Worm (Caenorhabditis elegans) whole organism, L3 larva: ENCODE data around the gene Y39A1A.21.

Source experiments
- ama-1 ChIP-seq: fragments of 150-350 bp; optimal IDR thresholded peaks from 2 replicates; lab custom pipeline; 2018
- ceh-82 ChIP-seq: fragments of 150-350 bp; optimal IDR thresholded peaks from 2 replicates; lab custom pipeline; 2014; ENCODE audit warnings: missing biosample characterization, missing genetic modification characterization
- egl-27 ChIP-seq: sonication (generic microtip); optimal IDR thresholded peaks from 4 replicates; lab custom pipeline; 2017; ENCODE audit warnings: missing biosample characterization, missing genetic modification reagents, missing genetic modification characterization
- eor-1 ChIP-seq, 2 experiments: fragments of 150-350 bp; optimal IDR thresholded peaks; 2 replicates each; lab custom pipeline; 2014 to 2018; ENCODE audit warnings: missing biosample characterization in 2 of 2, missing genetic modification characterization in 2 of 2
- fkh-10 ChIP-seq: sonication (generic microtip); optimal IDR thresholded peaks from 2 replicates; lab custom pipeline; 2017; ENCODE audit warnings: missing biosample characterization, missing genetic modification reagents, missing genetic modification characterization
- lin-15B ChIP-seq: fragments of 150-350 bp; optimal IDR thresholded peaks from 2 replicates; lab custom pipeline; 2014; ENCODE audit warnings: missing biosample characterization, missing genetic modification characterization
- nfya-1 ChIP-seq: sonication (generic microtip); optimal IDR thresholded peaks from 2 replicates; lab custom pipeline; 2017; ENCODE audit warnings: missing genetic modification characterization, mild to moderate bottlenecking, missing compliant biosample characterization, antibody characterized with exemption, moderate library complexity; ENCODE audit not compliant: insufficient read depth
- nhr-237 ChIP-seq: fragments of 150-350 bp; optimal IDR thresholded peaks from 2 replicates; lab custom pipeline; 2014; ENCODE audit warnings: missing biosample characterization, missing genetic modification characterization
- nhr-43 ChIP-seq: sonication (generic microtip); optimal IDR thresholded peaks from 2 replicates; lab custom pipeline; 2016; ENCODE audit warnings: mild to moderate bottlenecking, missing genetic modification characterization, missing compliant biosample characterization; ENCODE audit not compliant: poor library complexity, severe bottlenecking
- nhr-76 ChIP-seq: fragments of 150-350 bp; sonication (generic microtip); optimal IDR thresholded peaks from 5 replicates; lab custom pipeline; 2014; ENCODE audit warnings: missing biosample characterization, missing genetic modification characterization
- nhr-77 ChIP-seq: fragments of 150-350 bp; optimal IDR thresholded peaks from 2 replicates; lab custom pipeline; 2014; ENCODE audit warnings: missing biosample characterization, missing genetic modification characterization
- sea-2 ChIP-seq: fragments of 150-350 bp; sonication (generic microtip); optimal IDR thresholded peaks from 4 replicates; lab custom pipeline; 2014; ENCODE audit warnings: missing biosample characterization, missing genetic modification reagents, missing genetic modification characterization
- snpc-4 ChIP-seq: fragments of 150-350 bp; optimal IDR thresholded peaks from 2 replicates; lab custom pipeline; 2014; ENCODE audit warnings: missing biosample characterization, missing genetic modification characterization
- ztf-11 ChIP-seq: fragments of 150-350 bp; optimal IDR thresholded peaks from 2 replicates; lab custom pipeline; 2014; ENCODE audit warnings: missing biosample characterization, missing genetic modification characterization

DNA sequence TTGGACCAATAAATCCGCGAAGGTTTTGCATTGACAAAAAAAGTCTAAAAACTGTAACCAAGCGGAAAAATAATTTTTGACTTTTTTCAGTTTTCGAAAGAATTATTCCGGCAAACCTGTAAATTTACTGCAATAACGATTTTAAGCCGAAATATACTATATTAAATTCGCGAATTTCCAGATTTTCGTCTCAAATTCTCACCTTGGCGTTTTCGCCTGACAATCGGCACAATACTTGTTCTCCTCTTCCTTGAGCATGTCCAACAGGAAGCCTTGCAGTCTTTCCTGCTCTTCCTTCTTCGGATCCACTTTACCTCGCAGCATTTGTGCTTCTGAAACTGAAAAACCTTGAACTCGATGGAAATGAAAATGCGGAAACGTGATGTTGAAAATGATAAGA is 32.6 kb upstream of the Y39A1A.21 start, which contains the start of gene smap-1:
- TF ChIP-seq nhr-76 (tag; lab: Kevin White, UChicago): no peak
- TF ChIP-seq ama-1 (lab: Kevin White, UChicago): no peak
- TF ChIP-seq nhr-43 (tag; lab: Kevin White, UChicago): no peak
- no peak for TF ChIP-seq snpc-4 (tag; lab: Kevin White, UChicago)
- no peak for TF ChIP-seq ztf-11 (tag; lab: Kevin White, UChicago)
- TF ChIP-seq eor-1 (tag; optimal IDR thresholded peaks at IDR 0.05; lab: Kevin White, UChicago): no peak
- no peak for TF ChIP-seq ceh-82 (tag; lab: Kevin White, UChicago)
- no peak for TF ChIP-seq nhr-237 (tag; lab: Kevin White, UChicago)
- no peak for TF ChIP-seq egl-27 (tag; lab: Kevin White, UChicago)
- TF ChIP-seq lin-15B (tag; lab: Kevin White, UChicago): no peak
- no peak for TF ChIP-seq sea-2
- no peak for TF ChIP-seq nfya-1 (tag; lab: Kevin White, UChicago)
- TF ChIP-seq nhr-77: no peak
- no peak for TF ChIP-seq fkh-10 (GFP tag; lab: Kevin White, UChicago)
